Worm (Caenorhabditis elegans): ENCODE measurements around the gene ZC449.8.
"Not testable (repeated sequence)": the region's sequence is repeated elsewhere in the genome, so short reads cannot be mapped to it uniquely, and the experiment has no call there.

DNA sequence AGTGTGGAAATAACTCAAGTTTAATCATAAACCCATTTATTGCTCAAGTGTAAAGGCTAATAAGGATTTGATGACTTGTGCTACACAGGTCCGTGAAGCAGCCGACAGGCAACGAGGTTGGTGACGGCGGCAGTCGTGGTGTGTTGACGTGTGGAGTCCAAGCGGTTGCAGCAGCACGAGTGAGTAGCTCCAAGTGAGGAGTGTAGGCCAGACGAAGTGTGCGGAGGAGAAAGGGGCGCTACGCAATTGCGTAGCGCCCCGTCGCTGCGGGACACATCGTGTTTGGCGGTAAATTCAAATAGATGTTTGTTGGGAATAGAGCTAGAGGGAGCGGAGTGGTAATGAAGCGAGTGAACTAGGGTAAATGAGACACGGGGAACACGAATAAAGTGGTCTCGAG lies 11.6 kb upstream of the ZC449.8 start:
- not testable (repeated sequence) for TF ChIP-seq T22C8.4 (GFP tag; IDR thresholded peaks at IDR 0.05); ref-1 (GFP tag; conservative IDR thresholded peaks at IDR 0.05); klf-2 (GFP tag; conservative IDR thresholded peaks at IDR 0.05); flt-1 (GFP tag; IDR thresholded peaks at IDR 0.05); med-1 (GFP tag; optimal IDR thresholded peaks at IDR 0.05; ENCODE audit: insufficient read depth); ztf-29 (GFP tag; IDR thresholded peaks at IDR 0.05); cog-1 (tag; optimal IDR thresholded peaks at IDR 0.05)
- peak; percentile 99 for TF ChIP-seq ztf-23 (GFP tag; IDR thresholded peaks at IDR 0.05)
